Worm (Caenorhabditis elegans) whole organism, young adult: ENCODE data around the gene sec-61.G.

ENCODE experiments used
- B0035.1 ChIP-seq: sonication (generic microtip); optimal IDR thresholded peaks from 2 replicates; lab custom pipeline; 2016; ENCODE audit warnings: missing genetic modification characterization, mild to moderate bottlenecking, missing compliant biosample characterization, missing genotype, missing genetic modification reagents
- D2030.7 ChIP-seq: fragments of 200-800 bp; sonication (Bioruptor generic); IDR thresholded peaks from 2 replicates; pipeline ENCODE4 v1.3.6; 2022; ENCODE audit warnings: missing genetic modification reagents, missing genetic modification characterization, missing compliant biosample characterization
- F23B12.7 ChIP-seq: sonication (generic microtip); optimal IDR thresholded peaks from 2 replicates; lab custom pipeline; 2017; ENCODE audit warnings: missing genetic modification characterization, mild to moderate bottlenecking, missing compliant biosample characterization, antibody characterized with exemption, moderate library complexity; ENCODE audit not compliant: insufficient read depth
- F52B5.7 ChIP-seq: sonication (generic microtip); optimal IDR thresholded peaks from 2 replicates; lab custom pipeline; 2016; ENCODE audit warnings: mild to moderate bottlenecking, missing genetic modification characterization, missing compliant biosample characterization
- ama-1 ChIP-seq, 3 experiments: fragments of 150-350 bp in 1 of 3; sonication (generic microtip) in 2 of 3; optimal IDR thresholded peaks; 2 replicates each; lab custom pipeline; 2014 to 2018; ENCODE audit warnings: missing biosample characterization in 2 of 3, missing genetic modification characterization in 2 of 3, missing genetic modification reagents in 2 of 3
- ceh-100 ChIP-seq: fragments of 200-800 bp; sonication (Bioruptor generic); IDR thresholded peaks from 2 replicates; pipeline ENCODE4 v1.3.6; 2022; ENCODE audit warnings: missing genetic modification reagents, missing genetic modification characterization, missing compliant biosample characterization
- chd-7 ChIP-seq: sonication (generic microtip); optimal IDR thresholded peaks from 2 replicates; lab custom pipeline; 2016; ENCODE audit warnings: mild to moderate bottlenecking, missing genetic modification characterization, moderate library complexity, missing compliant biosample characterization
- efl-1 ChIP-seq: fragments of 150-350 bp; optimal IDR thresholded peaks from 2 replicates; lab custom pipeline; 2014; ENCODE audit warnings: missing biosample characterization, missing genetic modification reagents, missing genetic modification characterization
- tbx-9 ChIP-seq: sonication (generic microtip); optimal IDR thresholded peaks from 2 replicates; lab custom pipeline; 2016; ENCODE audit warnings: borderline replicate concordance, missing genetic modification characterization, inconsistent platforms, missing compliant biosample characterization
- unc-62 ChIP-seq: fragments of 150-350 bp; optimal IDR thresholded peaks from 2 replicates; lab custom pipeline; 2014; ENCODE audit warnings: missing biosample characterization, missing genetic modification reagents, missing genetic modification characterization
- xnd-1 ChIP-seq: sonication (generic microtip); optimal IDR thresholded peaks from 2 replicates; lab custom pipeline; 2016; ENCODE audit warnings: missing genotype, missing genetic modification reagents, missing genetic modification characterization, missing compliant biosample characterization

- TF ChIP-seq unc-62 (GFP tag; lab: Kevin White, UChicago), result no peak
- no peak for TF ChIP-seq F23B12.7 (tag; lab: Kevin White, UChicago)
- no peak for TF ChIP-seq F52B5.7 (tag; lab: Kevin White, UChicago)
- no peak for TF ChIP-seq xnd-1
- TF ChIP-seq tbx-9 (tag; lab: Kevin White, UChicago), result no peak
- peak; percentile 62 for TF ChIP-seq ama-1 (optimal IDR thresholded peaks at IDR 0.05; lab: Kevin White, UChicago)
- TF ChIP-seq ama-1 (GFP tag; optimal IDR thresholded peaks at IDR 0.05; lab: Kevin White, UChicago), result no peak
- TF ChIP-seq B0035.1, result no peak
- no peak for TF ChIP-seq ceh-100 (GFP tag; lab: Robert Waterston, UW)
- no peak for TF ChIP-seq D2030.7 (GFP tag; lab: Robert Waterston, UW)
- no peak for TF ChIP-seq chd-7 (tag; lab: Kevin White, UChicago)
- TF ChIP-seq efl-1 (GFP tag; lab: Kevin White, UChicago), result no peak
Observed at ce11 chrV:10941150-10941549, 44.2 kb upstream of the sec-61.G start, which contains the start of gene F17C11.26.
